Fruit fly (Drosophila melanogaster): ENCODE measurements around the gene CG5555.

CG5555 gene

DNA sequence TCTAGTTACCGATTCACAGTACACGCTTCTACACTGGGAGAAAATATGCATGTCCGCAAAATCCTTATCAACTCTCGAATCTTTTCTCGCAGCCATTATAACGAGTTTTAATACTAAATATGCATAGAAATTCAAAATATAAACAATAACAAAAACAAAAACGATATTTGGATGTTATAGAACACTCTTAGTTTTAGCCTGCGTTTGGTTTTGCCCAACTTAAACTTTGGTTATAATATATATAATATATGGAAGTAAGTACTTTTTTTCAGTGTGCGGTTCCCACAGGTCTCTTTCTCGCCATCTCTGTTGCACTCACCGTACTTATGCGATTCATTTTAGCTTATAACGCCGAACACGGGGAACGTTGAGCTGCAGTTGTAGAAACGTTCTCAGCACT is 31.4 kb upstream of the CG5555 start, which contains the start of gene cry (continued):
- no peak for TF ChIP-seq nau (GFP tag; optimal IDR thresholded peaks at IDR 0.05)
- TF ChIP-seq sr (GFP tag; IDR thresholded peaks at IDR 0.05): no peak
- peak; percentile 42 for TF ChIP-seq CG18619 (GFP tag; optimal IDR thresholded peaks at IDR 0.05)
- TF ChIP-seq CG4404 (GFP tag; IDR thresholded peaks at IDR 0.05): no peak
- TF ChIP-seq lmd (GFP tag; IDR thresholded peaks at IDR 0.05): peak; percentile 65
- peak; percentile 17 for TF ChIP-seq chn (GFP tag; optimal IDR thresholded peaks at IDR 0.05)
- TF ChIP-seq ham (GFP tag; IDR thresholded peaks at IDR 0.05): no peak
- TF ChIP-seq bcd (GFP tag; optimal IDR thresholded peaks at IDR 0.05): peak; percentile 51
- TF ChIP-seq sima (GFP tag; optimal IDR thresholded peaks at IDR 0.05): no peak
- TF ChIP-seq CG14667 (GFP tag; IDR thresholded peaks at IDR 0.05): no peak
- TF ChIP-seq inv (GFP tag; IDR thresholded peaks at IDR 0.05; ENCODE audit: partially characterized antibody): no peak
- no peak for TF ChIP-seq Dbx (GFP tag; IDR thresholded peaks at IDR 0.05)
- peak; percentile 8 for TF ChIP-seq CG12104 (GFP tag; optimal IDR thresholded peaks at IDR 0.05)
- TF ChIP-seq salm (tag; optimal IDR thresholded peaks at IDR 0.05): no peak
- peak in 1 of 2 experiments; percentile 45 for TF ChIP-seq dpn (GFP tag; optimal IDR thresholded peaks at IDR 0.05)
- TF ChIP-seq C15 (GFP tag; IDR thresholded peaks at IDR 0.05): no peak
- TF ChIP-seq CG3847 (GFP tag; IDR thresholded peaks at IDR 0.05): 0 out of 2 replicates have a peak, but pooled peaks have one; percentile 11
- TF ChIP-seq sob (GFP tag; IDR thresholded peaks at IDR 0.05): no peak
- TF ChIP-seq crc (GFP tag; optimal IDR thresholded peaks at IDR 0.05): no peak
- TF ChIP-seq bab2 (GFP tag; optimal IDR thresholded peaks at IDR 0.05): no peak
- no peak for TF ChIP-seq ci (GFP tag; IDR thresholded peaks at IDR 0.05)
- peak; percentile 74 for TF ChIP-seq Ets65A (GFP tag)
- peak; percentile 52 for TF ChIP-seq CG32772 (GFP tag; IDR thresholded peaks at IDR 0.05)
- TF ChIP-seq org-1 (GFP tag; optimal IDR thresholded peaks at IDR 0.05): peak; percentile 26
- no peak for TF ChIP-seq CG6791 (GFP tag; IDR thresholded peaks at IDR 0.05; ENCODE audit: partially characterized antibody)

dm6 chr3R:19190020-19190419 is 9.7 kb upstream of the CG5555 start:
- TF ChIP-seq Lim3 (GFP tag; IDR thresholded peaks at IDR 0.05): no peak
- TF ChIP-seq CG17361 (GFP tag; IDR thresholded peaks at IDR 0.05): 0 out of 3 replicates have a peak, but pooled peaks have one; percentile 26
- peak; percentile 79 for TF ChIP-seq Ets65A (GFP tag)

DNA sequence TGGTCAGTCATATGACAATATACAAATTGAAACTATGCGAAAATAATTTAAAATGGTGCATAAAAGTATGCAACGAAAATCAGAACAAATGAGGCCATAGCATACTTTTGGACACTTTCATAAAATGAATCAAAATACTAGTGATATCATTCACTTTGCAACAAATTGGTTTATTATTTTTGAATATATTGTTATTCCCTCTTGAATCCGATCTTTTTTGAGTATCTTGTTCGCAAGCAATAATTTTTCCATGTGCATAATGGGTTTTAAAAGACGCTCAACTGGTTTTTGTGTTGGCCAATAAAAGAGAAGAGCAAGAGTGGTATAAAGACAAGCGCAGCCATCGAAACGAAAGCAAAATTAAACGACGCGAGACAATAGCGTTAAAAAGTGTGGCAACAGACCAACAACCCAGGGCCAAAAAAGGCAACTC is 7.4 kb upstream of the CG5555 start:
- TF ChIP-seq Xbp1 (GFP tag; optimal IDR thresholded peaks at IDR 0.05) (no peak), emc (GFP tag; optimal IDR thresholded peaks at IDR 0.05) (no peak), CG7928 (GFP tag; optimal IDR thresholded peaks at IDR 0.05) (no peak), cg (GFP tag; optimal IDR thresholded peaks at IDR 0.05) (no peak), Sox100B (GFP tag; optimal IDR thresholded peaks at IDR 0.05) (no peak), CG15514 (GFP tag; optimal IDR thresholded peaks at IDR 0.05) (no peak), CG2129 (GFP tag; IDR thresholded peaks at IDR 0.05; ENCODE audit: partially characterized antibody) (no peak), Nf-YC (tag; optimal IDR thresholded peaks at IDR 0.05) (peak; percentile 55), Bdp1 (GFP tag; optimal IDR thresholded peaks at IDR 0.05) (no peak), pzg (GFP tag; optimal IDR thresholded peaks at IDR 0.05) (no peak), NC2α (GFP tag; optimal IDR thresholded peaks at IDR 0.05) (no peak), ken (GFP tag; IDR thresholded peaks at IDR 0.05) (no peak), CG4854 (GFP tag; optimal IDR thresholded peaks at IDR 0.05) (no peak), chm (GFP tag; IDR thresholded peaks at IDR 0.05) (no peak), CG32772 (GFP tag; IDR thresholded peaks at IDR 0.05) (no peak), CG8290 (GFP tag; optimal IDR thresholded peaks at IDR 0.05) (peak; percentile 98), CG8290 (tag; optimal IDR thresholded peaks at IDR 0.05) (peak; percentile 76 to 100), Chrac-16 (GFP tag; optimal IDR thresholded peaks at IDR 0.05) (no peak), lbe (GFP tag; optimal IDR thresholded peaks at IDR 0.05) (no peak), CG6272 (GFP tag; IDR thresholded peaks at IDR 0.05) (no peak), CG17361 (GFP tag; IDR thresholded peaks at IDR 0.05) (0 out of 3 replicates have a peak, but pooled peaks have one; percentile 21), CG1792 (GFP tag; optimal IDR thresholded peaks at IDR 0.05) (no peak), zen (tag; optimal IDR thresholded peaks at IDR 0.05) (no peak), CG18619 (GFP tag; optimal IDR thresholded peaks at IDR 0.05) (no peak), CG12391 (tag; optimal IDR thresholded peaks at IDR 0.05) (peak; percentile 19), CG10274 (GFP tag; optimal IDR thresholded peaks at IDR 0.05) (no peak), CG43689 (GFP tag; IDR thresholded peaks at IDR 0.05) (no peak)
